Worm (Caenorhabditis elegans) whole organism, L4 larva: Measurements from ENCODE around the gene mgrn-1.

Experiments
- aly-2 ChIP-seq: sonication (generic microtip); optimal IDR thresholded peaks from 2 replicates; lab custom pipeline; 2018; ENCODE audit warnings: missing biosample characterization, missing genetic modification characterization
- fkh-10 ChIP-seq: fragments of 150-350 bp; optimal IDR thresholded peaks from 2 replicates; lab custom pipeline; 2014; ENCODE audit warnings: missing biosample characterization, missing genetic modification reagents, missing genetic modification characterization
- lin-39 ChIP-seq: fragments of 150-350 bp; optimal IDR thresholded peaks from 2 replicates; lab custom pipeline; 2014; ENCODE audit warnings: missing biosample characterization, missing genetic modification reagents, missing genetic modification characterization
- php-3 ChIP-seq: fragments of 200-800 bp; sonication (Bioruptor generic); IDR thresholded peaks from 2 replicates; pipeline ENCODE4 v1.3.6; 2022; ENCODE audit warnings: missing genetic modification reagents, missing genetic modification characterization, missing compliant biosample characterization
- tra-1 ChIP-seq: fragments of 200-800 bp; sonication (Bioruptor generic); IDR thresholded peaks from 2 replicates; pipeline ENCODE4 v1.3.6; 2022; ENCODE audit warnings: missing genetic modification reagents, missing genetic modification characterization, missing compliant biosample characterization
- unc-62 ChIP-seq, 3 experiments: fragments of 150-350 bp in 1 of 3; sonication (generic microtip); optimal IDR thresholded peaks in 2 of 3; peaks in 1 of 3; 1 replicate in 1 of 3; 2 replicates in 2 of 3; lab custom pipeline; 2014 to 2017; ENCODE audit warnings: missing biosample characterization in 3 of 3, missing genetic modification characterization in 3 of 3, missing genetic modification reagents in 3 of 3, missing genotype in 1 of 3

DNA sequence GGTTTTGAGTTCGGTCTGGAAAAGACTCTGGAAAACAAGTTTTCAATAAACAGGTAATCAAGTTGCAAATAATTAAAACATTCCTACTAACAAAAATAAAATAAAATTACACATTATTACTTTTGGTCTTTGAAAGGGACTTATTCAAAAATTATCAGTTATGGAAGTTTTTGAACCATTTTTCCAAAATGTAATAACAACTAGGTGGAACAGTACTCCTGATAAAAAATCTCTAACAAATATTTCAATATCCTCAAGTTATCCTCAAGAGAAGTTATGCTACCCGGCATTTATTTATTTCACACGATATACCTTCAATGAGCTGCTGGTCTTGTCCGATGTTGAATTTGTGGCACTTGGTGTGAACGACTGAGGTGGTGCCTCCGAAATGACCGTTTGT is 28.2 kb upstream of the mgrn-1 start:
- no peak for TF ChIP-seq fkh-10 (GFP tag; lab: Kevin White, UChicago)
- TF ChIP-seq tra-1 (GFP tag; lab: Robert Waterston, UW) = no peak
- TF ChIP-seq aly-2 (tag; lab: Kevin White, UChicago) = no peak
- TF ChIP-seq php-3 (GFP tag; lab: Robert Waterston, UW) = no peak
- no peak for TF ChIP-seq lin-39 (tag; lab: Kevin White, UChicago)
- TF ChIP-seq unc-62 (GFP tag; optimal IDR thresholded peaks at IDR 0.05 in 1 of 2; lab: Kevin White, UChicago) = peak in 1 of 2 experiments; percentile 54
- TF ChIP-seq unc-62 (tag; optimal IDR thresholded peaks at IDR 0.05; lab: Kevin White, UChicago) = no peak
